In the genomic region with DNA sequence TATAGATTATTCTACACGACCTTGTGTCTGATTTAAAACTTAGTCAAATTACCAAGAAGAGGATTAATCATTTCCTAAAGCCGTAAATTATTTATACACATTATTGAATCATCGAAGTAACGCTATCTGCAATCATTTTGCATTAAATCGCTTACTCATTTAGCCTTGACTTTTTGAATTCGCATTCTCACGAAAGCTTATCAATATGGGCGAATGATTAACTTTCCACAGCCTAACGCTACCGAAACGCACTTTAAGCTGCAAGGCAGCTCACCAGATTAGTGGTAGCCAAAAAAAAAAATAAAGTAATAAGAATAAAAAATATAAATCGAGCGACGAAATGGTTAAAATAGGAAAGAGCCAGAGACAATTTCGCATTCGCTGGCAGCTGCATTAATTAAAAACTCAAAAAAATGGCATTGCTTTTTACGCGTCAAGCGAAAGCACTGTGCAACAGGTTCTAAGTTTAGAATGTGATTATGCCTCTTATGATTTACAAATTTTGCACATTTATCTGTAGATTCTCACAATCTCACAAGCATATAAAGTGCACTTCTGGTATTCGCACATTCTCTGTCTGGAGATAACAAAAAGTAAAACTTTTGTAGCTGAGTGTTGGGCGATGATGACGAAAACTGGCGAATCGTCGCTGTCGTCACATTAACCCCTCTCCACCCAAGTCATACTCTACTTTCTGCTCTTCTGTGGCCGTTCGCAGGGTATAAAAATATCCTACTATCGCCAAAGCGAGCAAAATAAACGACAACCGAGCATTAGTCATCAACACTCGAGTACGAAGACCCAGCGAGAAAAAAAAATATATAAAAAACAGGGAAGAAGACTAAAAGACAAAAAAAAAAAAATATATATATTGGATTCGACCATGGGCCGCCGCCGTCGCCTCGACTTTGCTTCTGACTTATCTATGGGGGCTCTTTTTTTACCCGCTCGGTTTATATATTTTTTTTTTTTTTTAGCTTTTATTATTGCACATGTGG, we compare ENCODE assay signal across 1 fruit fly cellular context.
TF ChIP-seq lines count a peak whose summit lies in the region.

No protein-coding gene starts in this region.

TF ChIP-seq in whole organism, embryonic, 481 proteins besides CTCF, POLR2A, EP300 and RAD21 (continued from another document and continues in another):
- TF ChIP-seq bsh (GFP tag; optimal IDR thresholded peaks at IDR 0.05; lab: Kevin White, UChicago) = peak; percentile 41 to 64
- TF ChIP-seq hth (optimal IDR thresholded peaks at IDR 0.05; lab: Kevin White, UChicago) = no peak
- peak; percentile 77 for TF ChIP-seq Meics (GFP tag; optimal IDR thresholded peaks at IDR 0.05; lab: Kevin White, UChicago)
- no peak for TF ChIP-seq CG42726 (GFP tag; IDR thresholded peaks at IDR 0.05; lab: Robert Waterston, UW; ENCODE audit: partially characterized antibody)
- TF ChIP-seq Dbx (GFP tag; IDR thresholded peaks at IDR 0.05; lab: Robert Waterston, UW) = peak; percentile 81
- no peak for TF ChIP-seq ato (GFP tag; IDR thresholded peaks at IDR 0.05; lab: Robert Waterston, UW; ENCODE audit: partially characterized antibody)
- TF ChIP-seq tin (GFP tag; optimal IDR thresholded peaks at IDR 0.05; lab: Kevin White, UChicago) = peak; percentile 36
- TF ChIP-seq unpg (GFP tag; optimal IDR thresholded peaks at IDR 0.05; lab: Kevin White, UChicago) = peak; percentile 73
- peak; percentile 31 for TF ChIP-seq CG9727 (GFP tag; optimal IDR thresholded peaks at IDR 0.05; lab: Kevin White, UChicago)
- TF ChIP-seq fru (optimal IDR thresholded peaks at IDR 0.05; lab: Kevin White, UChicago) = no peak
- no peak for TF ChIP-seq CG7745 (tag; optimal IDR thresholded peaks at IDR 0.05; lab: Kevin White, UChicago)
- peak; percentile 45 for TF ChIP-seq CG13775 (GFP tag; optimal IDR thresholded peaks at IDR 0.05; lab: Kevin White, UChicago)
- no peak for TF ChIP-seq CG2129 (GFP tag; IDR thresholded peaks at IDR 0.05; lab: Robert Waterston, UW; ENCODE audit: partially characterized antibody)
- no peak for TF ChIP-seq cg (GFP tag; optimal IDR thresholded peaks at IDR 0.05; lab: Kevin White, UChicago)
- TF ChIP-seq CG6765 (GFP tag; optimal IDR thresholded peaks at IDR 0.05; lab: Kevin White, UChicago) = no peak
- TF ChIP-seq CG10959 (GFP tag; IDR thresholded peaks at IDR 0.05; lab: Robert Waterston, UW) = 0 out of 2 replicates have a peak, but pooled peaks have one; percentile 45
- TF ChIP-seq Elba2 (GFP tag; optimal IDR thresholded peaks at IDR 0.05; lab: Kevin White, UChicago) = no peak
- TF ChIP-seq CG8765 (GFP tag; IDR thresholded peaks at IDR 0.05; lab: Robert Waterston, UW) = peak; percentile 42; the same call in 1 of the 2 replicates
- peak; percentile 38 for TF ChIP-seq E2f2 (GFP tag; IDR thresholded peaks at IDR 0.05; lab: Robert Waterston, UW)
- no peak for TF ChIP-seq CG11560 (tag; IDR thresholded peaks at IDR 0.05; lab: Robert Waterston, UW)
- TF ChIP-seq CG2712 (tag; optimal IDR thresholded peaks at IDR 0.05; lab: Kevin White, UChicago) = peak; percentile 42
- peak; percentile 65; the same call in 1 of the 2 replicates for TF ChIP-seq CG9215 (GFP tag; IDR thresholded peaks at IDR 0.05; lab: Robert Waterston, UW)
- peak; percentile 9 for TF ChIP-seq CG11723 (GFP tag; optimal IDR thresholded peaks at IDR 0.05; lab: Kevin White, UChicago)
- no peak for TF ChIP-seq pan (optimal IDR thresholded peaks at IDR 0.05; lab: Kevin White, UChicago)
- TF ChIP-seq pan (GFP tag; optimal IDR thresholded peaks at IDR 0.05 in 1 of 2, IDR thresholded peaks at IDR 0.05 in 1 of 2) = peak in 1 of 2 experiments; percentile 86
- TF ChIP-seq Taf1 (GFP tag; IDR thresholded peaks at IDR 0.05; lab: Robert Waterston, UW) = peak; percentile 75
- TF ChIP-seq CG17568 (GFP tag; optimal IDR thresholded peaks at IDR 0.05; lab: Kevin White, UChicago) = peak; percentile 52
- TF ChIP-seq CG1602 (GFP tag; optimal IDR thresholded peaks at IDR 0.05; lab: Kevin White, UChicago) = peak; percentile 14
- TF ChIP-seq NFAT (GFP tag; IDR thresholded peaks at IDR 0.05; lab: Robert Waterston, UW) = peak; percentile 80
- 0 out of 2 replicates have a peak, but pooled peaks have one; percentile 36 for TF ChIP-seq CkIIα-i1 (GFP tag; IDR thresholded peaks at IDR 0.05; lab: Robert Waterston, UW)
- no peak for TF ChIP-seq Lpt (GFP tag; optimal IDR thresholded peaks at IDR 0.05; lab: Kevin White, UChicago)
- peak; percentile 86 for TF ChIP-seq Drgx (GFP tag; IDR thresholded peaks at IDR 0.05; lab: Robert Waterston, UW)
- TF ChIP-seq CG4730 (GFP tag; IDR thresholded peaks at IDR 0.05; lab: Robert Waterston, UW) = peak; percentile 55
- no peak for TF ChIP-seq Hr78 (GFP tag; optimal IDR thresholded peaks at IDR 0.05; lab: Kevin White, UChicago)
- peak; percentile 86 for TF ChIP-seq CG2889 (GFP tag; IDR thresholded peaks at IDR 0.05; lab: Robert Waterston, UW)
- no peak for TF ChIP-seq CG15601 (tag; optimal IDR thresholded peaks at IDR 0.05; lab: Kevin White, UChicago)
- TF ChIP-seq Fer3 (tag; optimal IDR thresholded peaks at IDR 0.05; lab: Kevin White, UChicago) = peak; percentile 76
- no peak for TF ChIP-seq oc (tag; optimal IDR thresholded peaks at IDR 0.05; lab: Kevin White, UChicago)
- no peak for TF ChIP-seq CG18476 (GFP tag; optimal IDR thresholded peaks at IDR 0.05; lab: Kevin White, UChicago)
- TF ChIP-seq Stat92E (GFP tag; optimal IDR thresholded peaks at IDR 0.05; lab: Kevin White, UChicago) = no peak
- TF ChIP-seq CG1024 (GFP tag; IDR thresholded peaks at IDR 0.05; lab: Robert Waterston, UW) = peak; percentile 49; the same call in 1 of the 2 replicates
- peak; percentile 49; the same call in 1 of the 2 replicates for TF ChIP-seq bowl (GFP tag; IDR thresholded peaks at IDR 0.05; lab: Robert Waterston, UW)
- TF ChIP-seq Usf (GFP tag; optimal IDR thresholded peaks at IDR 0.05; lab: Kevin White, UChicago) = peak; percentile 57
- TF ChIP-seq corto (GFP tag; optimal IDR thresholded peaks at IDR 0.05; lab: Kevin White, UChicago) = peak; percentile 77
- TF ChIP-seq cad (GFP tag; optimal IDR thresholded peaks at IDR 0.05; lab: Kevin White, UChicago) = no peak
- TF ChIP-seq CG15269 (tag; optimal IDR thresholded peaks at IDR 0.05; lab: Kevin White, UChicago) = peak; percentile 79
- peak; percentile 4 for TF ChIP-seq CG11398 (GFP tag; optimal IDR thresholded peaks at IDR 0.05; lab: Kevin White, UChicago)
- TF ChIP-seq disco-r (GFP tag; optimal IDR thresholded peaks at IDR 0.05; lab: Kevin White, UChicago) = peak; percentile 32
- peak; percentile 63 for TF ChIP-seq CG17612 (GFP tag; IDR thresholded peaks at IDR 0.05; lab: Robert Waterston, UW)
- TF ChIP-seq Vsx1 (GFP tag; optimal IDR thresholded peaks at IDR 0.05; lab: Kevin White, UChicago) = no peak
- no peak for TF ChIP-seq sug (tag; optimal IDR thresholded peaks at IDR 0.05; lab: Kevin White, UChicago)
- TF ChIP-seq CG3065 (GFP tag; optimal IDR thresholded peaks at IDR 0.05; lab: Kevin White, UChicago) = no peak
- TF ChIP-seq Atf3 (GFP tag; optimal IDR thresholded peaks at IDR 0.05; lab: Kevin White, UChicago) = peak; percentile 11
- TF ChIP-seq CG5953 (GFP tag; IDR thresholded peaks at IDR 0.05; lab: Robert Waterston, UW) = no peak
- TF ChIP-seq salm (tag; optimal IDR thresholded peaks at IDR 0.05; lab: Kevin White, UChicago) = no peak
- no peak for TF ChIP-seq run (tag; optimal IDR thresholded peaks at IDR 0.05; lab: Kevin White, UChicago)
- peak; percentile 60; the same call in 1 of the 3 replicates for TF ChIP-seq zfh1 (GFP tag; IDR thresholded peaks at IDR 0.05; lab: Robert Waterston, UW)
- TF ChIP-seq tio (GFP tag; optimal IDR thresholded peaks at IDR 0.05; lab: Kevin White, UChicago) = peak; percentile 57
- no peak for TF ChIP-seq CG6254 (GFP tag; optimal IDR thresholded peaks at IDR 0.05; lab: Kevin White, UChicago)
- TF ChIP-seq YL-1 (GFP tag; optimal IDR thresholded peaks at IDR 0.05; lab: Kevin White, UChicago) = no peak
- TF ChIP-seq CG9609 (GFP tag; optimal IDR thresholded peaks at IDR 0.05; lab: Kevin White, UChicago) = peak; percentile 62
- TF ChIP-seq crol (GFP tag; IDR thresholded peaks at IDR 0.05; lab: Robert Waterston, UW) = no peak
- TF ChIP-seq Poxn (GFP tag; IDR thresholded peaks at IDR 0.05; lab: Robert Waterston, UW) = 0 out of 2 replicates have a peak, but pooled peaks have one; percentile 27
- TF ChIP-seq CG33557 (GFP tag; optimal IDR thresholded peaks at IDR 0.05; lab: Kevin White, UChicago) = no peak
- TF ChIP-seq Dp (GFP tag; optimal IDR thresholded peaks at IDR 0.05; lab: Kevin White, UChicago) = no peak
- TF ChIP-seq Jarid2 (GFP tag; optimal IDR thresholded peaks at IDR 0.05; lab: Kevin White, UChicago) = peak; percentile 36
- peak; percentile 29 for TF ChIP-seq CG18764 (GFP tag; optimal IDR thresholded peaks at IDR 0.05; lab: Kevin White, UChicago)
- TF ChIP-seq dan (GFP tag; IDR thresholded peaks at IDR 0.05; lab: Robert Waterston, UW) = no peak
- no peak for TF ChIP-seq sna (GFP tag; IDR thresholded peaks at IDR 0.05; lab: Robert Waterston, UW; ENCODE audit: partially characterized antibody)
- peak; percentile 58 for TF ChIP-seq Xbp1 (GFP tag; optimal IDR thresholded peaks at IDR 0.05; lab: Kevin White, UChicago)
- TF ChIP-seq CG7987 (GFP tag; optimal IDR thresholded peaks at IDR 0.05; lab: Kevin White, UChicago) = peak; percentile 39
- TF ChIP-seq vnd (GFP tag; IDR thresholded peaks at IDR 0.05; lab: Robert Waterston, UW; ENCODE audit: partially characterized antibody) = no peak
- TF ChIP-seq CG9876 (GFP tag; optimal IDR thresholded peaks at IDR 0.05; lab: Kevin White, UChicago) = no peak
- no peak for TF ChIP-seq pnt (GFP tag; optimal IDR thresholded peaks at IDR 0.05; lab: Kevin White, UChicago)
- no peak for TF ChIP-seq ftz-f1 (GFP tag; optimal IDR thresholded peaks at IDR 0.05; lab: Kevin White, UChicago)
- no peak for TF ChIP-seq abd-A (tag; optimal IDR thresholded peaks at IDR 0.05; lab: Kevin White, UChicago)
- TF ChIP-seq CG6654 (GFP tag; optimal IDR thresholded peaks at IDR 0.05; lab: Kevin White, UChicago) = peak; percentile 39
- no peak for TF ChIP-seq Nf-YC (tag; optimal IDR thresholded peaks at IDR 0.05; lab: Kevin White, UChicago)
- TF ChIP-seq shn (GFP tag; optimal IDR thresholded peaks at IDR 0.05; lab: Kevin White, UChicago) = peak; percentile 1
- TF ChIP-seq Ptx1 (GFP tag; IDR thresholded peaks at IDR 0.05; lab: Robert Waterston, UW) = peak; percentile 60
- TF ChIP-seq jumu (GFP tag; optimal IDR thresholded peaks at IDR 0.05; lab: Kevin White, UChicago) = peak; percentile 12
- no peak for TF ChIP-seq Abd-B (GFP tag; optimal IDR thresholded peaks at IDR 0.05; lab: Kevin White, UChicago)
- peak; percentile 55; the same call in 1 of the 2 replicates for TF ChIP-seq CG32767 (GFP tag; IDR thresholded peaks at IDR 0.05; lab: Robert Waterston, UW)
- TF ChIP-seq stc (GFP tag; IDR thresholded peaks at IDR 0.05; lab: Robert Waterston, UW) = peak; percentile 73; the same call in 1 of the 2 replicates
- TF ChIP-seq pzg (GFP tag; optimal IDR thresholded peaks at IDR 0.05; lab: Kevin White, UChicago) = no peak
- TF ChIP-seq pum (GFP tag; optimal IDR thresholded peaks at IDR 0.05; lab: Kevin White, UChicago) = no peak
- TF ChIP-seq Tbp (GFP tag; optimal IDR thresholded peaks at IDR 0.05; lab: Kevin White, UChicago) = no peak
- no peak for TF ChIP-seq Nf-YB (GFP tag; optimal IDR thresholded peaks at IDR 0.05; lab: Kevin White, UChicago)
- TF ChIP-seq pho (GFP tag; optimal IDR thresholded peaks at IDR 0.05; lab: Kevin White, UChicago) = peak; percentile 34
- peak; percentile 57 for TF ChIP-seq CG12155 (GFP tag; optimal IDR thresholded peaks at IDR 0.05; lab: Kevin White, UChicago)
- TF ChIP-seq Gug (GFP tag; IDR thresholded peaks at IDR 0.05; lab: Robert Waterston, UW) = peak; percentile 65; the same call in 3 of the 4 replicates
- peak; percentile 45; the same call in 1 of the 3 replicates for TF ChIP-seq B-H1 (GFP tag; IDR thresholded peaks at IDR 0.05; lab: Robert Waterston, UW)
- TF ChIP-seq sens-2 (GFP tag; IDR thresholded peaks at IDR 0.05; lab: Robert Waterston, UW) = no peak
- TF ChIP-seq ranshi (GFP tag; IDR thresholded peaks at IDR 0.05; lab: Robert Waterston, UW) = peak; percentile 76
- peak; percentile 46; the same call in 1 of the 2 replicates for TF ChIP-seq MBD-R2 (GFP tag; IDR thresholded peaks at IDR 0.05; lab: Robert Waterston, UW)
- TF ChIP-seq pita (GFP tag; optimal IDR thresholded peaks at IDR 0.05; lab: Kevin White, UChicago) = no peak
- TF ChIP-seq dmrt11E (tag; optimal IDR thresholded peaks at IDR 0.05; lab: Kevin White, UChicago) = no peak
- TF ChIP-seq gem (tag; optimal IDR thresholded peaks at IDR 0.05; lab: Kevin White, UChicago) = peak; percentile 73
- no peak for TF ChIP-seq Hey (tag; optimal IDR thresholded peaks at IDR 0.05; lab: Kevin White, UChicago)
- peak; percentile 81 for TF ChIP-seq CG2120 (GFP tag; optimal IDR thresholded peaks at IDR 0.05; lab: Kevin White, UChicago)
- peak; percentile 22 to 53 for TF ChIP-seq chif (GFP tag; optimal IDR thresholded peaks at IDR 0.05; lab: Kevin White, UChicago)
- no peak for TF ChIP-seq gfzf (GFP tag; optimal IDR thresholded peaks at IDR 0.05; lab: Kevin White, UChicago)
- no peak for TF ChIP-seq CG3407 (GFP tag; optimal IDR thresholded peaks at IDR 0.05; lab: Kevin White, UChicago)
- TF ChIP-seq CG6791 (GFP tag; IDR thresholded peaks at IDR 0.05; lab: Robert Waterston, UW; ENCODE audit: partially characterized antibody) = no peak
- TF ChIP-seq tx (GFP tag; optimal IDR thresholded peaks at IDR 0.05; lab: Kevin White, UChicago) = peak; percentile 27
- no peak for TF ChIP-seq ac (GFP tag; optimal IDR thresholded peaks at IDR 0.05; lab: Kevin White, UChicago)
- peak; percentile 39 for TF ChIP-seq CG8944 (GFP tag; optimal IDR thresholded peaks at IDR 0.05; lab: Kevin White, UChicago)
- peak; percentile 31 for TF ChIP-seq Hmx (GFP tag; optimal IDR thresholded peaks at IDR 0.05; lab: Kevin White, UChicago)
- TF ChIP-seq E2f1 (GFP tag; IDR thresholded peaks at IDR 0.05; lab: Robert Waterston, UW) = peak; percentile 67
- TF ChIP-seq tap (tag; optimal IDR thresholded peaks at IDR 0.05; lab: Kevin White, UChicago) = peak; percentile 31
- no peak for TF ChIP-seq CG7556 (GFP tag; optimal IDR thresholded peaks at IDR 0.05; lab: Kevin White, UChicago)
- peak; percentile 48; the same call in 1 of the 3 replicates for TF ChIP-seq ken (GFP tag; IDR thresholded peaks at IDR 0.05; lab: Robert Waterston, UW)
- no peak for TF ChIP-seq crp (GFP tag; optimal IDR thresholded peaks at IDR 0.05; lab: Kevin White, UChicago)
- TF ChIP-seq org-1 (GFP tag; optimal IDR thresholded peaks at IDR 0.05; lab: Kevin White, UChicago) = peak; percentile 54
- TF ChIP-seq gro (GFP tag; optimal IDR thresholded peaks at IDR 0.05; lab: Kevin White, UChicago) = peak; percentile 68
- peak; percentile 3 for TF ChIP-seq Asciz (GFP tag; optimal IDR thresholded peaks at IDR 0.05; lab: Kevin White, UChicago)
- TF ChIP-seq CG10274 (GFP tag; optimal IDR thresholded peaks at IDR 0.05; lab: Kevin White, UChicago) = peak; percentile 45
- peak; percentile 42; the same call in 1 of the 2 replicates for TF ChIP-seq ttk (GFP tag; IDR thresholded peaks at IDR 0.05; lab: Robert Waterston, UW)
